Fruit fly (Drosophila melanogaster) whole organism, wandering third instar larva: ENCODE data around the gene CG3104.

Source experiments
- Abd-B ChIP-seq: fragments of >200 bp; optimal IDR thresholded peaks from 2 replicates; lab custom pipeline; 2017; ENCODE audit warnings: missing biosample characterization, missing genetic modification characterization
- CG9705 ChIP-seq: fragments of 200-800 bp; sonication (Bioruptor generic); optimal IDR thresholded peaks from 2 replicates; lab custom pipeline; 2018; ENCODE audit warnings: missing biosample characterization, mild to moderate bottlenecking, missing genetic modification characterization
- Dif ChIP-seq: fragments of 200-275, 200-300 bp; sonication (Bioruptor generic); optimal IDR thresholded peaks from 2 replicates; lab custom pipeline; 2018; ENCODE audit warnings: missing biosample characterization, missing genetic modification characterization; ENCODE audit not compliant: partially characterized antibody
- Hnf4 ChIP-seq: fragments of 200-800 bp; sonication (Bioruptor generic); optimal IDR thresholded peaks from 2 replicates; lab custom pipeline; 2016; ENCODE audit warnings: missing biosample characterization, mild to moderate bottlenecking, missing genetic modification characterization
- Sp1 ChIP-seq: fragments of 200-800 bp; sonication (Bioruptor generic); optimal IDR thresholded peaks from 3 replicates; lab custom pipeline; 2019; ENCODE audit warnings: missing biosample characterization, mild to moderate bottlenecking, missing genetic modification characterization, moderate library complexity
- Vsx2 ChIP-seq: fragments of 200-300, 225-300 bp; sonication (Bioruptor generic); optimal IDR thresholded peaks from 2 replicates; lab custom pipeline; 2018; ENCODE audit warnings: missing biosample characterization, missing genetic modification characterization; ENCODE audit not compliant: partially characterized antibody
- br ChIP-seq: fragments of 200-800 bp; sonication (Bioruptor generic); optimal IDR thresholded peaks from 2 replicates; lab custom pipeline; 2016; ENCODE audit warnings: missing biosample characterization, missing genetic modification characterization
- brk ChIP-seq: fragments of 200-800 bp; sonication (Bioruptor generic); optimal IDR thresholded peaks from 2 replicates; lab custom pipeline; 2016; ENCODE audit warnings: missing biosample characterization, mild to moderate bottlenecking, missing genetic modification characterization
- ey ChIP-seq: fragments of 200-800 bp; sonication (Bioruptor generic); optimal IDR thresholded peaks from 2 replicates; lab custom pipeline; 2016; ENCODE audit warnings: missing biosample characterization, missing genetic modification characterization
- psq ChIP-seq: fragments of 200-800 bp; sonication (Bioruptor generic); optimal IDR thresholded peaks from 3 replicates; lab custom pipeline; 2017; ENCODE audit warnings: missing biosample characterization, mild to moderate bottlenecking, missing genetic modification characterization, moderate library complexity
- tai ChIP-seq: sonication (Bioruptor generic); optimal IDR thresholded peaks from 2 replicates; lab custom pipeline; 2016; ENCODE audit warnings: missing biosample characterization, missing genetic modification characterization
- usp ChIP-seq: fragments of >200 bp; optimal IDR thresholded peaks from 2 replicates; lab custom pipeline; 2017; ENCODE audit warnings: missing biosample characterization, missing genetic modification characterization
- woc ChIP-seq: sonication (Bioruptor generic); optimal IDR thresholded peaks from 2 replicates; lab custom pipeline; 2016; ENCODE audit warnings: missing biosample characterization, mild to moderate bottlenecking, missing genetic modification characterization

- TF ChIP-seq Dif (no peak), Vsx2 (GFP tag; lab: Kevin White, UChicago) (no peak), br (GFP tag; lab: Kevin White, UChicago) (peak; percentile 1), tai (GFP tag; lab: Kevin White, UChicago) (no peak), Abd-B (no peak), Hnf4 (no peak), brk (GFP tag; lab: Kevin White, UChicago) (no peak), woc (GFP tag; lab: Kevin White, UChicago) (no peak), psq (GFP tag; lab: Kevin White, UChicago) (no peak), usp (GFP tag; lab: Kevin White, UChicago) (no peak), CG9705 (no peak), Sp1 (peak; percentile 12), ey (GFP tag; lab: Kevin White, UChicago) (no peak)
Measured at dm6 chr2L:2808038-2808699, 47.4 kb downstream of the CG3104 start.
